Fruit fly (Drosophila melanogaster) whole organism, prepupa: ENCODE results near the gene CG5968.

Source experiments
- Blimp-1 ChIP-seq: fragments of 200-800 bp; sonication (Bioruptor generic); optimal IDR thresholded peaks from 3 replicates; lab custom pipeline; 2017; ENCODE audit warnings: missing biosample characterization, missing genetic modification characterization, mild to moderate bottlenecking, moderate library complexity, missing genetic modification reagents
- CG10631 ChIP-seq: fragments of 200-800 bp; sonication (Bioruptor generic); optimal IDR thresholded peaks from 2 replicates; lab custom pipeline; 2016; ENCODE audit warnings: missing biosample characterization, missing genetic modification characterization
- CG10669 ChIP-seq: fragments of 200-800 bp; sonication (Bioruptor generic); optimal IDR thresholded peaks from 3 replicates; lab custom pipeline; 2018; ENCODE audit warnings: missing biosample characterization, mild to moderate bottlenecking, missing genetic modification characterization, moderate library complexity
- CG11294 ChIP-seq: fragments of 200-800 bp; sonication (Bioruptor generic); IDR thresholded peaks from 2 replicates; pipeline ENCODE4 v1.3.6; 2022; ENCODE audit warnings: missing biosample characterization, missing genetic modification characterization
- CG11762 ChIP-seq: fragments of 200-800 bp; sonication (Bioruptor generic); optimal IDR thresholded peaks from 3 replicates; lab custom pipeline; 2016; ENCODE audit warnings: missing biosample characterization, missing genetic modification characterization; ENCODE audit not compliant: insufficient read depth
- CG11902 ChIP-seq: fragments of 200-800 bp; sonication (Bioruptor generic); optimal IDR thresholded peaks from 3 replicates; lab custom pipeline; 2016; ENCODE audit warnings: missing biosample characterization, missing genetic modification characterization
- CG15336 ChIP-seq: fragments of 200-800 bp; sonication (Bioruptor generic); IDR thresholded peaks from 2 replicates; pipeline ENCODE4 v1.3.6; 2022; ENCODE audit warnings: missing biosample characterization, missing genetic modification characterization
- CG1621 ChIP-seq: fragments of 200-800 bp; sonication (Bioruptor generic); optimal IDR thresholded peaks from 3 replicates; lab custom pipeline; 2018; ENCODE audit warnings: missing biosample characterization, mild to moderate bottlenecking, missing genetic modification characterization
- CG3032 ChIP-seq: fragments of 200-800 bp; optimal IDR thresholded peaks from 2 replicates; lab custom pipeline; 2019; ENCODE audit warnings: missing biosample characterization, mild to moderate bottlenecking, missing genetic modification characterization, moderate library complexity
- CG32006 ChIP-seq: fragments of 200-800 bp; sonication (Bioruptor generic); optimal IDR thresholded peaks from 3 replicates; lab custom pipeline; 2017; ENCODE audit warnings: missing biosample characterization, mild to moderate bottlenecking, missing genetic modification characterization
- CG34406 ChIP-seq: fragments of 200-800 bp; sonication (Bioruptor generic); optimal IDR thresholded peaks from 3 replicates; lab custom pipeline; 2016; ENCODE audit warnings: missing biosample characterization, missing genetic modification characterization
- CG3919 ChIP-seq: fragments of 200-800 bp; sonication (Bioruptor generic); optimal IDR thresholded peaks from 3 replicates; lab custom pipeline; 2016; ENCODE audit warnings: missing biosample characterization, missing genetic modification characterization
- CG4318 ChIP-seq: fragments of 200-800 bp; sonication (Bioruptor generic); optimal IDR thresholded peaks from 3 replicates; lab custom pipeline; 2017; ENCODE audit warnings: missing biosample characterization, mild to moderate bottlenecking, missing genetic modification characterization
- CG6163 ChIP-seq: fragments of 200-800 bp; sonication (Bioruptor generic); IDR thresholded peaks from 3 replicates; pipeline ENCODE4 v1.3.6; 2022; ENCODE audit warnings: missing biosample characterization, missing genetic modification characterization
- CG6276 ChIP-seq: fragments of 200-800 bp; sonication (Bioruptor generic); optimal IDR thresholded peaks from 2 replicates; lab custom pipeline; 2017; ENCODE audit warnings: missing biosample characterization, mild to moderate bottlenecking, missing genetic modification characterization
- CG6792 ChIP-seq: fragments of 200-800 bp; sonication (Bioruptor generic); optimal IDR thresholded peaks from 3 replicates; lab custom pipeline; 2016; ENCODE audit warnings: missing biosample characterization, missing genetic modification characterization
- CG6808 ChIP-seq: fragments of 200-800 bp; sonication (Bioruptor generic); optimal IDR thresholded peaks from 3 replicates; lab custom pipeline; 2017; ENCODE audit warnings: missing biosample characterization, missing genetic modification characterization, mild to moderate bottlenecking, moderate library complexity, missing genetic modification reagents
- CG7368 ChIP-seq: fragments of 200-800 bp; sonication (Bioruptor generic); optimal IDR thresholded peaks from 3 replicates; lab custom pipeline; 2016; ENCODE audit warnings: missing biosample characterization, missing genetic modification characterization
- CG8119 ChIP-seq: fragments of 200-800 bp; sonication (Bioruptor generic); IDR thresholded peaks from 3 replicates; pipeline ENCODE4 v1.3.6; 2022; ENCODE audit warnings: missing biosample characterization, missing genetic modification characterization
- CG8632 ChIP-seq: fragments of 200-800 bp; sonication (Bioruptor generic); optimal IDR thresholded peaks from 3 replicates; lab custom pipeline; 2016; ENCODE audit warnings: missing biosample characterization, missing genetic modification characterization
- CG9139 ChIP-seq: fragments of 200-800 bp; sonication (Bioruptor generic); optimal IDR thresholded peaks from 3 replicates; lab custom pipeline; 2017; ENCODE audit warnings: missing biosample characterization, mild to moderate bottlenecking, missing genetic modification characterization
- Eip75B ChIP-seq: fragments of 200-800 bp; sonication (Bioruptor generic); optimal IDR thresholded peaks from 3 replicates; lab custom pipeline; 2016; ENCODE audit warnings: missing biosample characterization, missing genetic modification characterization
- Eip78C ChIP-seq: fragments of 200-800 bp; sonication (Bioruptor generic); peaks from one replicate; lab custom pipeline; 2016; ENCODE audit warnings: missing biosample characterization, missing genetic modification characterization
- Ets96B ChIP-seq: fragments of 200-800 bp; optimal IDR thresholded peaks from 2 replicates; lab custom pipeline; 2019; ENCODE audit warnings: missing biosample characterization, mild to moderate bottlenecking, missing genetic modification characterization, moderate library complexity
- Gug ChIP-seq: fragments of 200-800 bp; sonication (Bioruptor generic); IDR thresholded peaks from 2 replicates; pipeline ENCODE4 v1.3.6; 2022; ENCODE audit warnings: missing biosample characterization, missing genetic modification characterization
- Hr4 ChIP-seq: fragments of 200-800 bp; sonication (Bioruptor generic); optimal IDR thresholded peaks from 3 replicates; lab custom pipeline; 2016; ENCODE audit warnings: missing biosample characterization, missing genetic modification characterization
- Lpt ChIP-seq: fragments of 200-800 bp; sonication (Bioruptor generic); optimal IDR thresholded peaks from 3 replicates; lab custom pipeline; 2016; ENCODE audit warnings: missing biosample characterization, missing genetic modification characterization
- OdsH ChIP-seq: fragments of 200-800 bp; sonication (Bioruptor generic); optimal IDR thresholded peaks from 3 replicates; lab custom pipeline; 2016; ENCODE audit warnings: missing biosample characterization, missing genetic modification characterization
- Smox ChIP-seq: fragments of 200-800 bp; sonication (Bioruptor generic); optimal IDR thresholded peaks from 3 replicates; lab custom pipeline; 2016; ENCODE audit warnings: missing biosample characterization, missing genetic modification characterization
- Sox102F ChIP-seq: fragments of 200-800 bp; sonication (Bioruptor generic); optimal IDR thresholded peaks from 2 replicates; lab custom pipeline; 2016; ENCODE audit warnings: missing biosample characterization, mild to moderate bottlenecking, missing genetic modification characterization
- Sox14 ChIP-seq: fragments of 200-800 bp; sonication (Bioruptor generic); optimal IDR thresholded peaks from 3 replicates; lab custom pipeline; 2016; ENCODE audit warnings: missing biosample characterization, missing genetic modification characterization
- Sox15 ChIP-seq: fragments of 200-800 bp; sonication (Bioruptor generic); optimal IDR thresholded peaks from 3 replicates; lab custom pipeline; 2016; ENCODE audit warnings: missing biosample characterization, missing genetic modification characterization
- acj6 ChIP-seq: fragments of 200-800 bp; sonication (Bioruptor generic); optimal IDR thresholded peaks from 3 replicates; lab custom pipeline; 2016; ENCODE audit warnings: missing biosample characterization, missing genetic modification characterization
- cyc ChIP-seq: fragments of 200-800 bp; sonication (Bioruptor generic); optimal IDR thresholded peaks from 3 replicates; lab custom pipeline; 2016; ENCODE audit warnings: missing biosample characterization, missing genetic modification characterization
- dsx ChIP-seq: fragments of 200-800 bp; optimal IDR thresholded peaks from 3 replicates; lab custom pipeline; 2019; ENCODE audit warnings: missing biosample characterization, mild to moderate bottlenecking, missing genetic modification characterization, moderate library complexity; ENCODE audit not compliant: poor library complexity, severe bottlenecking
- eg ChIP-seq: fragments of 200-800 bp; sonication (Bioruptor generic); IDR thresholded peaks from 3 replicates; pipeline ENCODE4 v1.3.6; 2022; ENCODE audit warnings: missing biosample characterization, missing genetic modification characterization
- esn ChIP-seq: fragments of 200-800 bp; sonication (Bioruptor generic); optimal IDR thresholded peaks from 2 replicates; lab custom pipeline; 2016; ENCODE audit warnings: missing biosample characterization, mild to moderate bottlenecking, missing genetic modification characterization, moderate library complexity
- fd59A ChIP-seq: fragments of 200-800 bp; sonication (Bioruptor generic); optimal IDR thresholded peaks from 2 replicates; lab custom pipeline; 2017; ENCODE audit warnings: missing biosample characterization, mild to moderate bottlenecking, missing genetic modification characterization, missing genetic modification reagents
- fd85E ChIP-seq: fragments of 200-800 bp; sonication (Bioruptor generic); optimal IDR thresholded peaks from 3 replicates; lab custom pipeline; 2016; ENCODE audit warnings: missing biosample characterization, missing genetic modification characterization
- fkh ChIP-seq: fragments of 200-800 bp; sonication (Bioruptor generic); optimal IDR thresholded peaks from 3 replicates; lab custom pipeline; 2017; ENCODE audit warnings: missing biosample characterization, mild to moderate bottlenecking, missing genetic modification characterization, moderate library complexity
- lz ChIP-seq: fragments of 200-800 bp; sonication (Bioruptor generic); optimal IDR thresholded peaks from 3 replicates; lab custom pipeline; 2016; ENCODE audit warnings: missing biosample characterization, missing genetic modification characterization
- net ChIP-seq: fragments of 200-800 bp; sonication (Bioruptor generic); optimal IDR thresholded peaks from 3 replicates; lab custom pipeline; 2016; ENCODE audit warnings: missing biosample characterization, missing genetic modification characterization
- pdm3 ChIP-seq: fragments of 200-800 bp; sonication (Bioruptor generic); optimal IDR thresholded peaks from 3 replicates; lab custom pipeline; 2016; ENCODE audit warnings: missing biosample characterization, missing genetic modification characterization
- salr ChIP-seq, 2 experiments: fragments of 200-800 bp; sonication (Bioruptor generic); optimal IDR thresholded peaks; 3 replicates each; lab custom pipeline; 2016 to 2018; ENCODE audit warnings: missing biosample characterization in 2 of 2, missing genetic modification characterization in 2 of 2, mild to moderate bottlenecking in 1 of 2
- spab ChIP-seq: fragments of 200-800 bp; sonication (Bioruptor generic); optimal IDR thresholded peaks from 2 replicates; lab custom pipeline; 2017; ENCODE audit warnings: missing biosample characterization, mild to moderate bottlenecking, missing genetic modification characterization, missing genetic modification reagents
- ss ChIP-seq, 2 experiments: fragments of 200-800 bp; sonication (Bioruptor generic); optimal IDR thresholded peaks; 2 replicates in 1 of 2; 3 replicates in 1 of 2; lab custom pipeline; 2017 to 2018; ENCODE audit warnings: mild to moderate bottlenecking in 2 of 2, missing biosample characterization in 2 of 2, missing genetic modification characterization in 2 of 2, moderate library complexity in 1 of 2
- svp ChIP-seq: fragments of 200-800 bp; sonication (Bioruptor generic); peaks from one replicate; lab custom pipeline; 2016; ENCODE audit warnings: missing biosample characterization, missing genetic modification characterization
- topi ChIP-seq: fragments of 200-800 bp; sonication (Bioruptor generic); optimal IDR thresholded peaks from 3 replicates; lab custom pipeline; 2016; ENCODE audit warnings: missing biosample characterization, missing genetic modification characterization

CG5968 gene

dm6 chr2L:16591934-16592333 is 42.2 kb upstream of the CG5968 start (continued):
- TF ChIP-seq CG11762 (GFP tag; lab: Kevin White, UChicago) (peak; percentile 79), Smox (GFP tag; lab: Kevin White, UChicago) (peak; percentile 76), pdm3 (GFP tag; lab: Kevin White, UChicago) (peak; percentile 94), topi (GFP tag; lab: Kevin White, UChicago) (peak; percentile 80), CG15336 (GFP tag; lab: Robert Waterston, UW) (peak; percentile 94), CG9139 (GFP tag; lab: Kevin White, UChicago) (no peak), Eip75B (GFP tag; lab: Kevin White, UChicago) (peak; percentile 81), CG6276 (peak; percentile 83), lz (GFP tag; lab: Kevin White, UChicago) (peak; percentile 78), Sox102F (GFP tag; lab: Kevin White, UChicago) (peak; percentile 75), fd59A (GFP tag; lab: Kevin White, UChicago) (peak; percentile 65), CG3919 (peak; percentile 89), CG11902 (GFP tag; lab: Kevin White, UChicago) (peak; percentile 84), spab (GFP tag; lab: Kevin White, UChicago) (peak; percentile 79)

- TF ChIP-seq salr (GFP tag; optimal IDR thresholded peaks at IDR 0.05; lab: Kevin White, UChicago) (peak; percentile 69 to 87), CG6163 (GFP tag; lab: Robert Waterston, UW) (peak; percentile 82), eg (no peak; the same call in 2 of the 3 replicates), CG1621 (tag; lab: Kevin White, UChicago) (peak; percentile 66), CG4318 (GFP tag; lab: Kevin White, UChicago) (peak; percentile 37), CG10669 (GFP tag; lab: Kevin White, UChicago) (peak; percentile 78), ss (GFP tag; optimal IDR thresholded peaks at IDR 0.05; lab: Kevin White, UChicago) (peak; percentile 81 to 91), Sox15 (peak; percentile 60), net (peak; percentile 42), Blimp-1 (GFP tag; lab: Kevin White, UChicago) (no peak), Eip75B (GFP tag; lab: Kevin White, UChicago) (peak; percentile 24), Gug (peak; percentile 48), CG15336 (GFP tag; lab: Robert Waterston, UW) (peak; percentile 13; the same call in 1 of the 2 replicates), CG11902 (GFP tag; lab: Kevin White, UChicago) (peak; percentile 50), fd85E (no peak), CG11762 (GFP tag; lab: Kevin White, UChicago) (no peak), Lpt (GFP tag; lab: Kevin White, UChicago) (peak; percentile 42), Eip78C (GFP tag; lab: Kevin White, UChicago) (peak; percentile 92), dsx (GFP tag; lab: Kevin White, UChicago) (peak; percentile 78), Sox102F (GFP tag; lab: Kevin White, UChicago) (no peak), OdsH (GFP tag; lab: Kevin White, UChicago) (peak; percentile 77), CG32006 (GFP tag; lab: Kevin White, UChicago) (no peak), svp (GFP tag; lab: Kevin White, UChicago) (peak; percentile 49), CG34406 (GFP tag; lab: Kevin White, UChicago) (peak; percentile 60), CG8632 (peak; percentile 36), Sox14 (no peak), CG6792 (no peak), Hr4 (GFP tag; lab: Kevin White, UChicago) (peak; percentile 43), cyc (GFP tag; lab: Kevin White, UChicago) (no peak), fkh (no peak), CG3919 (peak; percentile 72), esn (no peak), CG3032 (peak; percentile 80), acj6 (GFP tag; lab: Kevin White, UChicago) (peak; percentile 51), topi (GFP tag; lab: Kevin White, UChicago) (no peak), CG7368 (peak; percentile 22), CG10631 (GFP tag; lab: Kevin White, UChicago) (peak; percentile 81), CG8119 (peak; percentile 48; the same call in 2 of the 3 replicates), CG11294 (GFP tag; lab: Robert Waterston, UW) (no peak), lz (GFP tag; lab: Kevin White, UChicago) (peak; percentile 11), CG9139 (GFP tag; lab: Kevin White, UChicago) (peak; percentile 73), CG6808 (GFP tag; lab: Kevin White, UChicago) (peak; percentile 43), Ets96B (tag; lab: Kevin White, UChicago) (peak; percentile 91)
These were observed 41.7 kb upstream of the CG5968 start for dm6 chr2L:16591480-16591879.
